Worm (Caenorhabditis elegans): ENCODE results near the gene szy-4.

Gene szy-4

DNA sequence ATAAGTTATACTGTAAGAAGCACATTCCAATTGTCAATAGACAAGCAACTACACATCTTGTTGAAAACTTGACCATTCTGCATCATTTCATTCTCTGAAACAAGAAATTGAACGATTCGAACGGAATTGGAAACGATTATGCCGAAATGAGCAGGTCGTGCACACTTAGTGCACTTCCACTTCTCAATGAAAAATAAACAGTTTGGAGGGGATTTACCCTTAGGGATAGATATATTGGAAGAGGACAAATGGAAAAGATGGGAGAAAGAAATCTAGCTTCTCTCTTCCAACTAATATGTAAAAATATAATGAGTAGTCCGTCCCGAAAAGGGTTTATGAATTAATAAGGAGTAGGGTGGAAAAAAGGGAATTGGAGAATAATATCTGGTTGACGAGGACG is 29.3 kb upstream of the szy-4 start, which contains the start of gene hst-3.1:
Gene hst-3.1 (minus strand): TSS at position 101 of the 400 bp plus-strand sequence.
- no peak for TF ChIP-seq F13H6.1 (tag; optimal IDR thresholded peaks at IDR 0.05)
- no peak for TF ChIP-seq ceh-16 (tag; optimal IDR thresholded peaks at IDR 0.05)
- no peak for TF ChIP-seq nhr-129 (tag; optimal IDR thresholded peaks at IDR 0.05)
- no peak for TF ChIP-seq snpc-4 (tag; optimal IDR thresholded peaks at IDR 0.05)
- TF ChIP-seq mbf-1 (tag; optimal IDR thresholded peaks at IDR 0.05), result no peak
- TF ChIP-seq sma-9 (GFP tag; optimal IDR thresholded peaks at IDR 0.05), result no peak
- no peak for TF ChIP-seq sma-9 (tag; optimal IDR thresholded peaks at IDR 0.05)
- no peak for TF ChIP-seq ZK546.5 (tag; optimal IDR thresholded peaks at IDR 0.05)
- no peak for TF ChIP-seq lin-39 (tag; optimal IDR thresholded peaks at IDR 0.05)
- no peak for TF ChIP-seq ztf-1 (GFP tag; conservative IDR thresholded peaks at IDR 0.05)
- TF ChIP-seq skn-1 (tag; optimal IDR thresholded peaks at IDR 0.05), result no peak
- TF ChIP-seq unc-62 (GFP tag; optimal IDR thresholded peaks at IDR 0.05), result no peak
- TF ChIP-seq nhr-10 (tag; optimal IDR thresholded peaks at IDR 0.05), result no peak
- TF ChIP-seq Y55F3AM.14 (GFP tag; optimal IDR thresholded peaks at IDR 0.05), result no peak
- no peak for TF ChIP-seq nhr-12 (tag; optimal IDR thresholded peaks at IDR 0.05)
- no peak for TF ChIP-seq egl-27 (tag; optimal IDR thresholded peaks at IDR 0.05)
- no peak for TF ChIP-seq nhr-21 (tag; optimal IDR thresholded peaks at IDR 0.05)
- TF ChIP-seq aly-2 (tag; optimal IDR thresholded peaks at IDR 0.05), result no peak
- no peak for TF ChIP-seq nhr-77 (tag; optimal IDR thresholded peaks at IDR 0.05)
- TF ChIP-seq fos-1 (tag; optimal IDR thresholded peaks at IDR 0.05), result no peak
- TF ChIP-seq mdl-1 (tag; optimal IDR thresholded peaks at IDR 0.05), result no peak

DNA sequence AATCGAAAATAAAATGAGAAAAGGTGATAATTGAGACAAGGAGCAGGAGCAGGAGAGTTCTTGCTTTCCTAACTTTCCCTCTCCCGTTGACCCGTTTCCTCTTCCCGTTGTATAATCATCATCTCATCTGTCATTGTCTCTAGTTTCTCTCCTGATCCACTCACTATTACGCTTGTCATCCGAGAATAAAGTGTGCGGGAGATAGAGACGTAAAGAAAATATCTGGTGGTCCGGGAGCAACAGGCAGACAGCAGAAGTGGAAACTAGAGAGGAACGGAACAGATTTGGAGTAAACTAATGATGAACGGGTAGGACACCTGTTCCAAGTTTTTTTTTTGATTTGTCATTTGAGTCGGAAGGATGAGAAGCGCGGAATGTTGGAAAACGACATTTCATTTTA is 28.3 kb upstream of the szy-4 start:
- TF ChIP-seq mab-5 (tag; optimal IDR thresholded peaks at IDR 0.05), result no peak
- no peak for TF ChIP-seq fos-1 (tag; optimal IDR thresholded peaks at IDR 0.05)
- TF ChIP-seq nhr-129 (tag; optimal IDR thresholded peaks at IDR 0.05), result peak; percentile 43
- peak; percentile 16 for TF ChIP-seq sma-9 (GFP tag; optimal IDR thresholded peaks at IDR 0.05)
- no peak for TF ChIP-seq sma-9 (tag; optimal IDR thresholded peaks at IDR 0.05)
- TF ChIP-seq F13H6.1 (tag; optimal IDR thresholded peaks at IDR 0.05), result peak; percentile 53

DNA sequence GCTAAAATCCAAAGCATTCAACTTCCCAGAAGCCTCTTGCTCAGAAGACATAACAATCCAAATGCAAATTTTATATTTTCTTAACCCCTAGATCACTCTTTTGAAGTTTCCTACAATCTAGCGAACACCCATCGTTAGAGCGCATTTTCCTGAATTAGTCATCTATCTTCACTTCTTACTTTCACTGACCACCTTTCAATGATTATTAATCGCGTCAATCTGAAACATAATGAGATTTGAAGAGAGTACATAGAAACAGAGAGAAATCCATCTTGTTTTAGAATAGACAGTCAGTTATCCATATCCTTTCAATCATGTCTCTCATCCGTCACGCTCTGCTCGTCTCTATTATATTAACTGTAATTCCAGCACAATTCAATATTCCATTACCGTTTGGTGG is 27.3 kb upstream of the szy-4 start, which contains the start of gene F40H3.3:
Gene F40H3.3 (plus strand): TSS at position 280 of the 400 bp plus-strand sequence.
- TF ChIP-seq ZK546.5 (tag; optimal IDR thresholded peaks at IDR 0.05) (no peak), elt-3 (tag; optimal IDR thresholded peaks at IDR 0.05) (no peak), lin-39 (tag; optimal IDR thresholded peaks at IDR 0.05) (peak; percentile 11), nhr-12 (tag; optimal IDR thresholded peaks at IDR 0.05) (no peak)

DNA sequence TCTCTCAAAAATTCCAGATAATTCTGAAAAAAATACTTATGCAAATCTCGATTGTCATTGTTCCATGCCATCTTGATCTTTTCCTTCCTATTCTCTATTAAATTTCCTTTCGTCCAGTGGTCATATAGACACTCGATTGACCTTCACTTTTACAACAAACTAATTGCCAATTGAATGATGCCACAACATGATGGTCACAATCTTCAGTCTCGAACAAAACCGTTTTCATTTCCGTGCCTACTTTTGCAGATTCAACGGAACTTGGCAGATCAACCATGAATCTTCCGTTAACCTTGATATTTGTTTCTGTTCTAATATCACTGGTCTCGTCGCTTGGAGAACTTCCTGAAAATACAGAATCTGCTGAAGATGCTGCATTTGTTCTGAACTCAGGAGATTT is 25.1 kb upstream of the szy-4 start, which contains the start of gene F40H3.2:
Gene F40H3.2 (plus strand): TSS at position 250 of the 400 bp plus-strand sequence.
- TF ChIP-seq nhr-6 (tag; optimal IDR thresholded peaks at IDR 0.05), result no peak
- peak; percentile 15 for TF ChIP-seq blmp-1 (tag; optimal IDR thresholded peaks at IDR 0.05; ENCODE audit: insufficient read depth)
- TF ChIP-seq egl-27 (tag; optimal IDR thresholded peaks at IDR 0.05), result no peak
- peak; percentile 21 for TF ChIP-seq nhr-25 (tag; optimal IDR thresholded peaks at IDR 0.05)
- no peak for TF ChIP-seq nhr-77 (tag; optimal IDR thresholded peaks at IDR 0.05)

DNA sequence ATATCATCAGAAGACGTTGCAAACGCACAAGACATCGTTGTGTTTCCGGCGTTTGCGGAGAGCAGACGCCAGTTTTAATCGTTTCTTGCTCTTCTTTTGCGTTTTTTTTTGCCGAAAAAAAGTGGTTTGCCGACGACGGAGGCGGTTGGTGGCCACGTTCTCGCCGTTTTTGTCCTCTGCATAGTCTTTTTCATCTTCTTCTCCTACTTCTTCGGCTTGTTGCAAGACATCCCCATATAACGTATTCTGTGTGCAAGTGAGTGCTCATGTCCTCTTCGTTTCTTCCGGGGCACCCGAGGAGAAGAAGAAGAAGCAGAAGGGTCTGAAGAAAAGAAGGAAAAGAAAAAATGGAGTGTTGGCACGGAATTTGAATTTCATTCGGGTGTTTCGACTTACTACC is 23.5 kb upstream of the szy-4 start:
- TF ChIP-seq ztf-4 (tag; optimal IDR thresholded peaks at IDR 0.05) (no peak), sem-4 (tag; optimal IDR thresholded peaks at IDR 0.05) (peak; percentile 46), nhr-12 (tag; optimal IDR thresholded peaks at IDR 0.05) (no peak), nhr-23 (tag; optimal IDR thresholded peaks at IDR 0.05) (no peak), peb-1 (tag; optimal IDR thresholded peaks at IDR 0.05) (no peak), nhr-21 (tag; optimal IDR thresholded peaks at IDR 0.05) (no peak), blmp-1 (tag; optimal IDR thresholded peaks at IDR 0.05; ENCODE audit: insufficient read depth) (no peak), lsy-2 (tag; optimal IDR thresholded peaks at IDR 0.05) (no peak), Y55F3AM.14 (GFP tag; optimal IDR thresholded peaks at IDR 0.05) (no peak), nhr-77 (tag; optimal IDR thresholded peaks at IDR 0.05) (no peak), skn-1 (tag; optimal IDR thresholded peaks at IDR 0.05) (no peak), mab-5 (tag; optimal IDR thresholded peaks at IDR 0.05) (no peak), gmeb-1 (tag; optimal IDR thresholded peaks at IDR 0.05) (no peak), lin-11 (tag; optimal IDR thresholded peaks at IDR 0.05) (no peak), unc-55 (GFP tag; optimal IDR thresholded peaks at IDR 0.05) (peak; percentile 1), mdl-1 (tag; optimal IDR thresholded peaks at IDR 0.05) (no peak), fos-1 (tag; optimal IDR thresholded peaks at IDR 0.05) (no peak), aly-2 (tag; optimal IDR thresholded peaks at IDR 0.05) (no peak), C34F6.9 (tag; optimal IDR thresholded peaks at IDR 0.05) (peak; percentile 7), sma-9 (GFP tag; optimal IDR thresholded peaks at IDR 0.05) (peak; percentile 15), sma-9 (tag; optimal IDR thresholded peaks at IDR 0.05) (no peak), nhr-129 (tag; optimal IDR thresholded peaks at IDR 0.05) (no peak), egl-27 (tag; optimal IDR thresholded peaks at IDR 0.05) (no peak)
